Worm (Caenorhabditis elegans) whole organism, L1 larva: Measurements from ENCODE around the gene K12H6.9.

Experiments
- C04F5.9 ChIP-seq: sonication (generic microtip); optimal IDR thresholded peaks from 2 replicates; lab custom pipeline; 2016; ENCODE audit warnings: missing genetic modification characterization, missing compliant biosample characterization
- aha-1 ChIP-seq: fragments of 150-350 bp; optimal IDR thresholded peaks from 2 replicates; lab custom pipeline; 2014; ENCODE audit warnings: missing biosample characterization, missing genetic modification characterization
- alr-1 ChIP-seq: fragments of 200-800 bp; sonication (Bioruptor generic); optimal IDR thresholded peaks from 2 replicates; lab custom pipeline; 2018; ENCODE audit warnings: borderline replicate concordance, mild to moderate bottlenecking, missing genetic modification characterization, missing compliant biosample characterization
- ama-1 ChIP-seq: fragments of 150-350 bp; optimal IDR thresholded peaks from 2 replicates; lab custom pipeline; 2014
- ceh-63 ChIP-seq: fragments of 200-800 bp; sonication (Bioruptor generic); optimal IDR thresholded peaks from 2 replicates; lab custom pipeline; 2018; ENCODE audit warnings: mild to moderate bottlenecking, missing genetic modification characterization, missing compliant biosample characterization
- dsc-1 ChIP-seq: sonication (generic microtip); optimal IDR thresholded peaks from 2 replicates; lab custom pipeline; 2016; ENCODE audit warnings: mild to moderate bottlenecking, missing genetic modification characterization, missing compliant biosample characterization
- grh-1 ChIP-seq: fragments of 200-800 bp; sonication (Bioruptor generic); IDR thresholded peaks from 2 replicates; pipeline ENCODE4 v1.3.6; 2022; ENCODE audit warnings: missing genetic modification reagents, missing genetic modification characterization, missing compliant biosample characterization
- mef-2 ChIP-seq: fragments of 150-350 bp; optimal IDR thresholded peaks from 2 replicates; lab custom pipeline; 2014; ENCODE audit warnings: missing biosample characterization, missing genetic modification characterization
- mep-1 ChIP-seq: fragments of 150-350 bp; optimal IDR thresholded peaks from 2 replicates; lab custom pipeline; 2014; ENCODE audit warnings: missing biosample characterization, missing genetic modification characterization
- nhr-19 ChIP-seq: fragments of 200-800 bp; sonication (Bioruptor generic); conservative IDR thresholded peaks from 2 replicates; pipeline ENCODE4 v1.3.6; 2022; ENCODE audit warnings: missing genetic modification characterization, missing compliant biosample characterization
- nhr-237 ChIP-seq: fragments of 150-350 bp; optimal IDR thresholded peaks from 2 replicates; lab custom pipeline; 2014; ENCODE audit warnings: missing biosample characterization, missing genetic modification characterization
- nhr-28 ChIP-seq: fragments of 150-350 bp; optimal IDR thresholded peaks from 2 replicates; lab custom pipeline; 2014; ENCODE audit warnings: missing biosample characterization, missing genetic modification characterization
- nhr-77 ChIP-seq: fragments of 150-350 bp; optimal IDR thresholded peaks from 2 replicates; lab custom pipeline; 2014; ENCODE audit warnings: missing biosample characterization, missing genetic modification characterization
- unc-98 ChIP-seq: fragments of 200-800 bp; sonication (Bioruptor generic); IDR thresholded peaks from 2 replicates; pipeline ENCODE4 v1.3.6; 2022; ENCODE audit warnings: missing genetic modification characterization, missing compliant biosample characterization
- vab-15 ChIP-seq: sonication (generic microtip); optimal IDR thresholded peaks from 2 replicates; lab custom pipeline; 2017; ENCODE audit warnings: missing genotype, mild to moderate bottlenecking, missing genetic modification characterization, missing compliant biosample characterization

The K12H6.9 gene

DNA sequence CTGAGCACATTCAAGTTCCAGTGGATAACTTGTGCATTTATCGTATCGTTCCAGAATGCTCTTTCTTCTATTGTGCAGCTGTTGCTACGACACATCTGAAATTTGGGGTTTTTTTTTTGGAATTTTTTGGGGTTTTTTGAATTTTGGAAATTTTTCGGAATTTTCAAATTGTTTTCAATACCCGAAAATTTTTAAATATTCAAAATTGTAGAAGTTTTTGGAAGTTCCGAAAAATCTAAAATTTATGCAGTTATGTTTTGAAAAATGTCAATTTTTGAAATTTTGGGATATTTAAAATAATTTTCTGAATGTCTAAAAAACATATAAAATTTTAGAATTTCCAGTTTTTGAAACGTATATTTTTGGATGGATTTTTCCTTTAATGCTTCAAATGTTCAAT is 47.6 kb downstream of the K12H6.9 start, which contains the start of gene Y110A2AL.10:
Gene Y110A2AL.10 (minus strand): TSS at position 101 of the 400 bp plus-strand sequence.
- TF ChIP-seq nhr-28 (tag; lab: Kevin White, UChicago), result no peak
- no peak for TF ChIP-seq mef-2
- TF ChIP-seq C04F5.9 (tag; lab: Kevin White, UChicago), result no peak
- TF ChIP-seq alr-1 (tag; lab: Kevin White, UChicago), result no peak
- TF ChIP-seq nhr-237, result no peak
- TF ChIP-seq ceh-63 (GFP tag; lab: Kevin White, UChicago), result no peak
- TF ChIP-seq nhr-77, result no peak
- no peak for TF ChIP-seq aha-1
- no peak for TF ChIP-seq mep-1 (tag; lab: Kevin White, UChicago)
- TF ChIP-seq ama-1 (lab: Kevin White, UChicago), result no peak
- TF ChIP-seq nhr-19, result no peak
- TF ChIP-seq unc-98 (GFP tag; lab: Robert Waterston, UW), result no peak
- no peak for TF ChIP-seq grh-1 (GFP tag; lab: Robert Waterston, UW)
- no peak for TF ChIP-seq dsc-1 (tag; lab: Kevin White, UChicago)
- no peak for TF ChIP-seq vab-15
